Worm (Caenorhabditis elegans) whole organism, L4/young adult: Measurements from ENCODE around the gene mes-2.

ENCODE experiments used
- W03F9.2 ChIP-seq: fragments of 150-350 bp; optimal IDR thresholded peaks from 2 replicates; lab custom pipeline; 2014; ENCODE audit warnings: missing biosample characterization, missing genetic modification characterization
- dao-5 ChIP-seq: sonication (generic microtip); optimal IDR thresholded peaks from 2 replicates; lab custom pipeline; 2016; ENCODE audit warnings: missing genotype, missing genetic modification characterization, moderate library complexity, missing compliant biosample characterization
- him-1 ChIP-seq: sonication (generic microtip); optimal IDR thresholded peaks from 2 replicates; lab custom pipeline; 2016; ENCODE audit warnings: missing genotype, missing genetic modification reagents, missing genetic modification characterization, missing compliant biosample characterization

DNA sequence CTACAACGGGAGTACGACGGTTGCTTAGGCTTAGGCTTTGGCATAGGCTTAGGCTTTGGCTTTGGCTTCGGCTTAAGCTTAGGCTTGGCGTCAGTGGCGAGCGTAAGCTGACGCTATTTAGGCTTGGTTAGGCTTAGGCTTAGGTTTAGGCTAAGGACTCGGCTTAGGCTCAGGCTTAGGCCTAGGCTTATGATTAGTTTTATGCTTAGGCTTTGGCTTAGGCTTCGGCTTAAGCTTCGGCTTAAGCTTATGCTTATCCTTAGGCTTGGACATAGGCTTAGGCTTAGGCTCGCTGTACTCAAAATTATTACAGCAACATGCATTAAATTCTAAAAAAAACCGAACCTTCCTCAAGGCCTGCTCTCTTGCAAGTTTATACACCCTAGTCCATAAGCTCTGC lies 9.2 kb upstream of the mes-2 start:
- no peak for TF ChIP-seq dao-5 (tag; lab: Kevin White, UChicago)
- TF ChIP-seq him-1 (tag; lab: Kevin White, UChicago) = no peak
- no peak for TF ChIP-seq W03F9.2 (tag; lab: Kevin White, UChicago)
